Fruit fly (Drosophila melanogaster): Measurements from ENCODE around the gene CG13028.

CG13028 gene

dm6 chr3L:16971611-16972359 is 48.7 kb downstream of the CG13028 start:
- no peak for TF ChIP-seq insv (optimal IDR thresholded peaks at IDR 0.05)
- no peak for TF ChIP-seq ttk (optimal IDR thresholded peaks at IDR 0.05)
- TF ChIP-seq psq (optimal IDR thresholded peaks at IDR 0.05): no peak
- no peak for TF ChIP-seq Sin3A (optimal IDR thresholded peaks at IDR 0.05)
- no peak for TF ChIP-seq Myc (optimal IDR thresholded peaks at IDR 0.05)
- no peak for TF ChIP-seq h (optimal IDR thresholded peaks at IDR 0.05)

Measured in Kc167 (cell line).